Worm (Caenorhabditis elegans): ENCODE data around the gene T23G5.3.

DNA sequence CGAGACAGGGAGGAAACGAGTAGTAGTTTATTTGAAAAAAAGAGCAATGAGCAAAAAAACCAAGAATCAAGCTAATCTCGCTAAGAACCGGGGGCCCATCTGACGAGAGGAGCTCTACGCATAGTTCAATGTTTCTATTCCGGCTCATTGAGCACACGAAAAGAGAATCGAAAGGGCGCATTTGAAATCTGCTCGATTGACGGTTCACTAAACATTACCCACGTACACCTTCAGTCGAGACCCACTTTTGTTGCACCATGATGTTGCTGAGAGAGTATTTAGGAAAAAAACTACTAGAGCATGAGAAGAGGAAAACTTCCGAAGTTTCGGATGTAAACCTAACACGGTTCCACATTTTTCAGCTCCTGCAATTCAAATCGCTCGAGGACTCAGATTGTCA, 6.1 kb downstream of the T23G5.3 start:
- TF ChIP-seq nhr-76 (tag; optimal IDR thresholded peaks at IDR 0.05) (no peak), unc-62 (GFP tag; optimal IDR thresholded peaks at IDR 0.05) (no peak)

All from whole organism, mixed stage, embryonic.